Worm (Caenorhabditis elegans) whole organism, L2 larva: ENCODE measurements around the gene clec-210.

Source experiments
- ama-1 ChIP-seq: fragments of 150-350 bp; optimal IDR thresholded peaks from 2 replicates; lab custom pipeline; 2018; ENCODE audit warnings: inconsistent platforms
- blmp-1 ChIP-seq: sonication (generic microtip); optimal IDR thresholded peaks from 2 replicates; lab custom pipeline; 2017; ENCODE audit warnings: missing genetic modification characterization, mild to moderate bottlenecking, missing compliant biosample characterization, antibody characterized with exemption, moderate library complexity; ENCODE audit not compliant: insufficient read depth
- ceh-82 ChIP-seq: fragments of 150-350 bp; optimal IDR thresholded peaks from 2 replicates; lab custom pipeline; 2014; ENCODE audit warnings: missing biosample characterization, missing genetic modification characterization
- fos-1 ChIP-seq: fragments of 150-350 bp; optimal IDR thresholded peaks from 2 replicates; lab custom pipeline; 2014; ENCODE audit warnings: missing biosample characterization, missing genetic modification characterization
- lin-39 ChIP-seq: fragments of 150-350 bp; optimal IDR thresholded peaks from 2 replicates; lab custom pipeline; 2014; ENCODE audit warnings: missing biosample characterization, missing genetic modification reagents, missing genetic modification characterization
- nhr-129 ChIP-seq: fragments of 150-350 bp; optimal IDR thresholded peaks from 2 replicates; lab custom pipeline; 2014; ENCODE audit warnings: missing biosample characterization, missing genetic modification characterization
- nhr-21 ChIP-seq: fragments of 150-350 bp; optimal IDR thresholded peaks from 2 replicates; lab custom pipeline; 2014; ENCODE audit warnings: missing biosample characterization, missing genetic modification characterization
- nhr-23 ChIP-seq: fragments of 150-350 bp; optimal IDR thresholded peaks from 2 replicates; lab custom pipeline; 2014; ENCODE audit warnings: missing biosample characterization, missing genetic modification reagents, missing genetic modification characterization
- skn-1 ChIP-seq: sonication (generic microtip); optimal IDR thresholded peaks from 2 replicates; lab custom pipeline; 2017; ENCODE audit warnings: missing biosample characterization, missing genetic modification characterization
- unc-62 ChIP-seq: fragments of 150-350 bp; optimal IDR thresholded peaks from 2 replicates; lab custom pipeline; 2014; ENCODE audit warnings: missing biosample characterization, missing genetic modification reagents, missing genetic modification characterization
- zag-1 ChIP-seq: fragments of 150-350 bp; optimal IDR thresholded peaks from 2 replicates; lab custom pipeline; 2014; ENCODE audit warnings: missing biosample characterization, missing genetic modification characterization

ce11 chrV:3166260-3166659, 48.1 kb downstream of the clec-210 start, which contains the start of gene C36C5.4:
- TF ChIP-seq unc-62 (GFP tag; lab: Kevin White, UChicago) = no peak
- no peak for TF ChIP-seq ama-1 (lab: Kevin White, UChicago)
- TF ChIP-seq zag-1 (tag; lab: Kevin White, UChicago) = no peak
- TF ChIP-seq nhr-23 (tag; lab: Kevin White, UChicago) = no peak
- TF ChIP-seq ceh-82 (tag; lab: Kevin White, UChicago) = no peak
- TF ChIP-seq nhr-21 = no peak
- TF ChIP-seq fos-1 (tag; lab: Kevin White, UChicago) = no peak
- no peak for TF ChIP-seq lin-39 (tag; lab: Kevin White, UChicago)
- TF ChIP-seq blmp-1 (tag; lab: Kevin White, UChicago) = no peak
- TF ChIP-seq nhr-129 (tag; lab: Kevin White, UChicago) = no peak
- no peak for TF ChIP-seq skn-1 (tag; lab: Kevin White, UChicago)
